Fruit fly (Drosophila melanogaster) whole organism, embryonic: ENCODE measurements around the gene Usp5.

ENCODE experiments used
- Abd-B ChIP-seq: fragments of 200-800 bp; sonication (Bioruptor generic); optimal IDR thresholded peaks from 2 replicates; lab custom pipeline; 2018; ENCODE audit warnings: missing biosample characterization, mild to moderate bottlenecking, missing genetic modification characterization, moderate library complexity
- Antp ChIP-seq: fragments of 200-800 bp; sonication (Bioruptor generic); optimal IDR thresholded peaks from 3 replicates; lab custom pipeline; 2016; ENCODE audit warnings: missing biosample characterization, missing genetic modification characterization
- BEAF-32 ChIP-seq: fragments of 200-800 bp; sonication (Bioruptor generic); optimal IDR thresholded peaks from 3 replicates; lab custom pipeline; 2017; ENCODE audit warnings: missing biosample characterization, missing genetic modification characterization, mild to moderate bottlenecking, moderate library complexity, missing genetic modification reagents
- CG12769 ChIP-seq: fragments of 200-800 bp; sonication (Bioruptor generic); optimal IDR thresholded peaks from 2 replicates; lab custom pipeline; 2019; ENCODE audit warnings: missing biosample characterization, mild to moderate bottlenecking, missing genetic modification characterization, moderate library complexity
- CG13287 ChIP-seq: fragments of 200-800 bp; sonication (Bioruptor generic); IDR thresholded peaks from 2 replicates; pipeline ENCODE4 v1.3.6; 2022; ENCODE audit warnings: missing biosample characterization, missing genetic modification characterization; ENCODE audit not compliant: partially characterized antibody
- CG13894 ChIP-seq: fragments of 200-800 bp; sonication (Bioruptor generic); optimal IDR thresholded peaks from 3 replicates; lab custom pipeline; 2018; ENCODE audit warnings: missing biosample characterization, mild to moderate bottlenecking, missing genetic modification characterization, moderate library complexity
- CG14860 ChIP-seq: fragments of 200-800 bp; sonication (Bioruptor generic); IDR thresholded peaks from 3 replicates; pipeline ENCODE4 v1.3.6; 2022; ENCODE audit warnings: missing biosample characterization, missing genetic modification characterization; ENCODE audit not compliant: partially characterized antibody
- CG18599 ChIP-seq: fragments of 200-800 bp; sonication (Bioruptor generic); optimal IDR thresholded peaks from 3 replicates; lab custom pipeline; 2017; ENCODE audit warnings: missing biosample characterization, missing genetic modification characterization, mild to moderate bottlenecking, moderate library complexity, missing genetic modification reagents
- CG33213 ChIP-seq: fragments of 200-800 bp; sonication (Bioruptor generic); optimal IDR thresholded peaks from 3 replicates; lab custom pipeline; 2016; ENCODE audit warnings: missing biosample characterization, missing genetic modification characterization
- CG4282 ChIP-seq: fragments of 200-800 bp; sonication (Bioruptor generic); optimal IDR thresholded peaks from 2 replicates; lab custom pipeline; 2016; ENCODE audit warnings: missing biosample characterization, missing genetic modification characterization
- CG7839 ChIP-seq: fragments of 200-800 bp; sonication (Bioruptor generic); optimal IDR thresholded peaks from 3 replicates; lab custom pipeline; 2018; ENCODE audit warnings: missing biosample characterization, mild to moderate bottlenecking, missing genetic modification characterization, moderate library complexity
- CG8089 ChIP-seq: fragments of 200-800 bp; sonication (Bioruptor generic); optimal IDR thresholded peaks from 3 replicates; lab custom pipeline; 2016; ENCODE audit warnings: missing biosample characterization, missing genetic modification characterization
- CG8290 ChIP-seq, 3 experiments: fragments of 200-800 bp; sonication (Bioruptor generic); optimal IDR thresholded peaks; 2 replicates each; lab custom pipeline; 2016 to 2019; ENCODE audit warnings: missing biosample characterization in 3 of 3, missing genetic modification characterization in 3 of 3, mild to moderate bottlenecking in 2 of 3, moderate library complexity in 1 of 3
- CG9727 ChIP-seq: fragments of 200-800 bp; sonication (Bioruptor generic); optimal IDR thresholded peaks from 3 replicates; lab custom pipeline; 2017; ENCODE audit warnings: missing biosample characterization, mild to moderate bottlenecking, missing genetic modification characterization
- CG9932 ChIP-seq: fragments of 200-800 bp; sonication (Bioruptor generic); IDR thresholded peaks from 2 replicates; pipeline ENCODE4 v1.3.6; 2022; ENCODE audit warnings: missing biosample characterization, missing genetic modification characterization
- Chrac-16 ChIP-seq: fragments of 200-800 bp; sonication (Bioruptor generic); optimal IDR thresholded peaks from 3 replicates; lab custom pipeline; 2016; ENCODE audit warnings: missing biosample characterization, missing genetic modification characterization
- Dbx ChIP-seq: fragments of 200-800 bp; sonication (Bioruptor generic); IDR thresholded peaks from 3 replicates; pipeline ENCODE4 v1.3.6; 2022; ENCODE audit warnings: missing biosample characterization, missing genetic modification characterization
- Deaf1 ChIP-seq: fragments of 200-800 bp; optimal IDR thresholded peaks from 3 replicates; lab custom pipeline; 2019; ENCODE audit warnings: missing biosample characterization, mild to moderate bottlenecking, missing genetic modification characterization, moderate library complexity
- Dek ChIP-seq: fragments of 200-800 bp; sonication (Bioruptor generic); optimal IDR thresholded peaks from 3 replicates; lab custom pipeline; 2019; ENCODE audit warnings: missing biosample characterization, mild to moderate bottlenecking, missing genetic modification characterization, moderate library complexity
- Dref ChIP-seq: fragments of 200-800 bp; sonication (Bioruptor generic); IDR thresholded peaks from 2 replicates; pipeline ENCODE4 v1.3.6; 2022; ENCODE audit warnings: missing biosample characterization, missing genetic modification characterization
- Drgx ChIP-seq: fragments of 200-800 bp; sonication (Bioruptor generic); IDR thresholded peaks from 2 replicates; pipeline ENCODE4 v1.3.6; 2022; ENCODE audit warnings: missing biosample characterization, missing genetic modification characterization
- HmgD ChIP-seq: fragments of 200-800 bp; sonication (Bioruptor generic); optimal IDR thresholded peaks from 3 replicates; lab custom pipeline; 2016; ENCODE audit warnings: missing biosample characterization, missing genetic modification characterization
- Hmr ChIP-seq: fragments of 200-800 bp; sonication (Bioruptor generic); optimal IDR thresholded peaks from 3 replicates; lab custom pipeline; 2017; ENCODE audit warnings: mild to moderate bottlenecking, missing biosample characterization, missing genetic modification reagents, missing genetic modification characterization
- Lpt ChIP-seq: fragments of >200 bp; optimal IDR thresholded peaks from 2 replicates; lab custom pipeline; 2018; ENCODE audit warnings: missing biosample characterization, missing genetic modification characterization
- Myb ChIP-seq: fragments of 200-800 bp; sonication (Bioruptor generic); optimal IDR thresholded peaks from 2 replicates; lab custom pipeline; 2016; ENCODE audit warnings: missing biosample characterization, missing genetic modification characterization
- Optix ChIP-seq: fragments of 200-800 bp; sonication (Bioruptor generic); IDR thresholded peaks from 3 replicates; pipeline ENCODE4 v1.3.6; 2022; ENCODE audit warnings: missing biosample characterization, missing genetic modification characterization
- Pdp1 ChIP-seq, 2 experiments: fragments of 200-800 bp; sonication (Bioruptor generic); optimal IDR thresholded peaks; 3 replicates each; lab custom pipeline; 2016; ENCODE audit warnings: missing biosample characterization in 2 of 2, missing genetic modification characterization in 2 of 2, mild to moderate bottlenecking in 1 of 2, moderate library complexity in 1 of 2
- Ssrp ChIP-seq: fragments of 200-800 bp; sonication (Bioruptor generic); optimal IDR thresholded peaks from 2 replicates; lab custom pipeline; 2018; ENCODE audit warnings: missing biosample characterization, mild to moderate bottlenecking, missing genetic modification characterization, moderate library complexity
- amos ChIP-seq: fragments of 200-800 bp; sonication (Bioruptor generic); IDR thresholded peaks from 2 replicates; pipeline ENCODE4 v1.3.6; 2022; ENCODE audit warnings: missing biosample characterization, missing genetic modification characterization; ENCODE audit not compliant: partially characterized antibody
- fd64A ChIP-seq: fragments of 200-800 bp; sonication (Bioruptor generic); optimal IDR thresholded peaks from 3 replicates; lab custom pipeline; 2018; ENCODE audit warnings: missing biosample characterization, mild to moderate bottlenecking, missing genetic modification characterization
- gfzf ChIP-seq: fragments of 200-800 bp; sonication (Bioruptor generic); optimal IDR thresholded peaks from 2 replicates; lab custom pipeline; 2016; ENCODE audit warnings: missing biosample characterization, mild to moderate bottlenecking, missing genetic modification characterization, moderate library complexity
- grn ChIP-seq: fragments of 200-800 bp; sonication (Bioruptor generic); optimal IDR thresholded peaks from 3 replicates; lab custom pipeline; 2017; ENCODE audit warnings: missing biosample characterization, missing genetic modification characterization
- gro ChIP-seq: fragments of 200-800 bp; sonication (Bioruptor generic); optimal IDR thresholded peaks from 2 replicates; lab custom pipeline; 2016; ENCODE audit warnings: missing biosample characterization, missing genetic modification characterization
- kni ChIP-seq: fragments of 200-800 bp; sonication (Bioruptor generic); optimal IDR thresholded peaks from 3 replicates; lab custom pipeline; 2017; ENCODE audit warnings: mild to moderate bottlenecking, missing biosample characterization, missing genetic modification reagents, missing genetic modification characterization
- knrl ChIP-seq: fragments of 200-800 bp; sonication (Bioruptor generic); IDR thresholded peaks from 3 replicates; pipeline ENCODE4 v1.3.6; 2022; ENCODE audit warnings: missing biosample characterization, missing genetic modification characterization; ENCODE audit not compliant: partially characterized antibody
- lbe ChIP-seq: fragments of 200-800 bp; sonication (Bioruptor generic); optimal IDR thresholded peaks from 2 replicates; lab custom pipeline; 2016; ENCODE audit warnings: missing biosample characterization, mild to moderate bottlenecking, missing genetic modification characterization
- mirr ChIP-seq: fragments of 200-800 bp; sonication (Bioruptor generic); optimal IDR thresholded peaks from 3 replicates; lab custom pipeline; 2018; ENCODE audit warnings: missing biosample characterization, mild to moderate bottlenecking, missing genetic modification characterization
- nerfin-2 ChIP-seq: fragments of 200-800 bp; sonication (Bioruptor generic); IDR thresholded peaks from 2 replicates; pipeline ENCODE4 v1.3.6; 2022; ENCODE audit warnings: missing biosample characterization, missing genetic modification characterization; ENCODE audit not compliant: partially characterized antibody
- pfk ChIP-seq: fragments of 200-800 bp; sonication (Bioruptor generic); optimal IDR thresholded peaks from 2 replicates; lab custom pipeline; 2018; ENCODE audit warnings: missing biosample characterization, mild to moderate bottlenecking, missing genetic modification characterization, moderate library complexity
- phol ChIP-seq: fragments of 200-800 bp; sonication (Bioruptor generic); optimal IDR thresholded peaks from 3 replicates; lab custom pipeline; 2018; ENCODE audit warnings: missing biosample characterization, mild to moderate bottlenecking, missing genetic modification characterization, moderate library complexity
- prd ChIP-seq, 3 experiments: fragments of >200 bp in 2 of 3; fragments of 200-800 bp in 1 of 3; sonication (Bioruptor generic) in 1 of 3; optimal IDR thresholded peaks in 2 of 3; IDR thresholded peaks in 1 of 3; 2 replicates in 2 of 3; 3 replicates in 1 of 3; pipeline versions ENCODE4 v1.3.6 to Lab custom; 2017 to 2022; ENCODE audit warnings: missing biosample characterization in 1 of 3, missing genetic modification characterization in 1 of 3
- slp2 ChIP-seq: fragments of 200-800 bp; sonication (Bioruptor generic); optimal IDR thresholded peaks from 2 replicates; lab custom pipeline; 2016; ENCODE audit warnings: missing biosample characterization, missing genetic modification characterization
- stwl ChIP-seq: fragments of 200-800 bp; sonication (Bioruptor generic); optimal IDR thresholded peaks from 3 replicates; lab custom pipeline; 2018; ENCODE audit warnings: missing biosample characterization, mild to moderate bottlenecking, missing genetic modification characterization, moderate library complexity
- sug ChIP-seq: fragments of 200-800 bp; optimal IDR thresholded peaks from 2 replicates; lab custom pipeline; 2019; ENCODE audit warnings: missing biosample characterization, mild to moderate bottlenecking, missing genetic modification characterization, moderate library complexity
- vfl ChIP-seq: fragments of 200-800 bp; sonication (Bioruptor generic); optimal IDR thresholded peaks from 2 replicates; lab custom pipeline; 2016; ENCODE audit warnings: missing biosample characterization, missing genetic modification characterization
- vnd ChIP-seq: fragments of 200-800 bp; sonication (Bioruptor generic); IDR thresholded peaks from 3 replicates; pipeline ENCODE4 v1.3.6; 2022; ENCODE audit warnings: missing biosample characterization, missing genetic modification characterization; ENCODE audit not compliant: partially characterized antibody
- vvl ChIP-seq: fragments of 200-800 bp; sonication (Bioruptor generic); IDR thresholded peaks from 2 replicates; pipeline ENCODE4 v1.3.6; 2022; ENCODE audit warnings: missing biosample characterization, missing genetic modification characterization
- zen2 ChIP-seq: fragments of 200-800 bp; sonication (Bioruptor generic); IDR thresholded peaks from 3 replicates; pipeline ENCODE4 v1.3.6; 2022; ENCODE audit warnings: missing biosample characterization, missing genetic modification characterization; ENCODE audit not compliant: partially characterized antibody

Usp5 gene

DNA sequence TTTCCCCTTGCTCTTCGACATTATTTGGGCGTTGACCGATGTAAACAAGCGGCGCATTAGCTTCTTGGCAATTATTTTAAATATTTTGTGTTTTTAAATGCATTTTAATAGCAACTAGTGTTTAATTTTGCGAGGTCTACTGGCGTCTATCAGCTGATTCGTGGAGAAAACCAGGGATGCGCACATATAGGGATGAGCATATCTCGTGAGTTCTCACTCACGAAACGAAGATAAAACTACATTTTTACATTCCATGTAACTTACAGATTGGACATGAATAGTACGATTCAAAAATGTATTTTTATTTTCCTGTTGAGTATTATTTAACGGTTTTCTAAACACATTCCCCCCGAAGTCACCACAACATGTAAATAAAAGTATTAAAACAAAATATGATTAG is 49.3 kb upstream of the Usp5 start, which contains the start of gene CG14966 (continued):
- TF ChIP-seq vfl (GFP tag; lab: Kevin White, UChicago) (peak; percentile 28), knrl (GFP tag; lab: Robert Waterston, UW) (peak; percentile 88), lbe (GFP tag; lab: Kevin White, UChicago) (peak; percentile 17), Ssrp (no peak), CG9932 (peak; percentile 78), Hmr (GFP tag; lab: Kevin White, UChicago) (peak; percentile 27), sug (tag; lab: Kevin White, UChicago) (peak; percentile 50), BEAF-32 (peak; percentile 90), CG33213 (GFP tag; lab: Kevin White, UChicago) (peak; percentile 30), Dbx (GFP tag; lab: Robert Waterston, UW) (peak; percentile 57; the same call in 2 of the 3 replicates), Drgx (GFP tag; lab: Robert Waterston, UW) (no peak), kni (GFP tag; lab: Kevin White, UChicago) (peak; percentile 20), zen2 (GFP tag; lab: Robert Waterston, UW) (peak; percentile 80), Abd-B (GFP tag; lab: Kevin White, UChicago) (no peak), Optix (GFP tag; lab: Robert Waterston, UW) (no peak), nerfin-2 (peak; percentile 66; the same call in 1 of the 2 replicates), prd (optimal IDR thresholded peaks at IDR 0.05; lab: Kevin White, UChicago) (no peak), prd (GFP tag; IDR thresholded peaks at IDR 0.05; lab: Robert Waterston, UW) (0 out of 3 replicates have a peak, but pooled peaks have one; percentile 8), slp2 (no peak), fd64A (GFP tag; lab: Kevin White, UChicago) (no peak), CG8290 (GFP tag; optimal IDR thresholded peaks at IDR 0.05; lab: Kevin White, UChicago) (peak; percentile 5), CG8290 (tag; optimal IDR thresholded peaks at IDR 0.05; lab: Kevin White, UChicago) (peak in 1 of 2 experiments; percentile 71), Chrac-16 (GFP tag; lab: Kevin White, UChicago) (peak; percentile 4), Deaf1 (tag; lab: Kevin White, UChicago) (peak; percentile 0), vvl (GFP tag; lab: Robert Waterston, UW) (peak; percentile 40; the same call in 1 of the 2 replicates), amos (GFP tag; lab: Robert Waterston, UW) (peak; percentile 94), Dref (GFP tag; lab: Robert Waterston, UW) (0 out of 2 replicates have a peak, but pooled peaks have one; percentile 36), CG13894 (tag; lab: Kevin White, UChicago) (peak; percentile 58), HmgD (peak; percentile 44), CG9727 (GFP tag; lab: Kevin White, UChicago) (no peak), gfzf (GFP tag; lab: Kevin White, UChicago) (peak; percentile 42), stwl (tag; lab: Kevin White, UChicago) (peak; percentile 43), pfk (GFP tag; lab: Kevin White, UChicago) (peak; percentile 11), CG13287 (GFP tag; lab: Robert Waterston, UW) (peak; percentile 96), vnd (GFP tag; lab: Robert Waterston, UW) (peak; percentile 75), gro (GFP tag; lab: Kevin White, UChicago) (peak; percentile 58), CG14860 (GFP tag; lab: Robert Waterston, UW) (peak; percentile 73), Dek (tag; lab: Kevin White, UChicago) (peak; percentile 53), Antp (GFP tag; lab: Kevin White, UChicago) (peak; percentile 22), CG18599 (GFP tag; lab: Kevin White, UChicago) (peak; percentile 22), CG4282 (GFP tag; lab: Kevin White, UChicago) (no peak), Pdp1 (GFP tag; optimal IDR thresholded peaks at IDR 0.05; lab: Kevin White, UChicago) (peak in 1 of 2 experiments; percentile 47), phol (tag; lab: Kevin White, UChicago) (peak; percentile 35), CG8089 (GFP tag; lab: Kevin White, UChicago) (no peak), Lpt (GFP tag; lab: Kevin White, UChicago) (no peak), CG12769 (tag; lab: Kevin White, UChicago) (peak; percentile 44), mirr (GFP tag; lab: Kevin White, UChicago) (peak; percentile 30), Myb (GFP tag; lab: Kevin White, UChicago) (peak; percentile 95), grn (GFP tag; lab: Kevin White, UChicago) (peak; percentile 11), CG7839 (peak; percentile 23)
